Fruit fly (Drosophila melanogaster): ENCODE results near the gene disco-r.

Gene disco-r

dm6 chrX:16103482-16103881, 45.3 kb downstream of the disco-r start (continued):
- TF ChIP-seq CG7839 (tag; optimal IDR thresholded peaks at IDR 0.05) = peak; percentile 67
- TF ChIP-seq CG34422 (GFP tag; IDR thresholded peaks at IDR 0.05) = 0 out of 3 replicates have a peak, but pooled peaks have one; percentile 62
- no peak for TF ChIP-seq da (GFP tag; optimal IDR thresholded peaks at IDR 0.05)
- no peak for TF ChIP-seq wor (GFP tag; IDR thresholded peaks at IDR 0.05)
- no peak for TF ChIP-seq CG3995 (GFP tag; optimal IDR thresholded peaks at IDR 0.05)
- no peak for TF ChIP-seq CG12236 (GFP tag; optimal IDR thresholded peaks at IDR 0.05)
- no peak for TF ChIP-seq bbx (GFP tag; IDR thresholded peaks at IDR 0.05; ENCODE audit: partially characterized antibody)
- TF ChIP-seq Dek (tag; optimal IDR thresholded peaks at IDR 0.05) = no peak
- no peak for TF ChIP-seq bowl (GFP tag; IDR thresholded peaks at IDR 0.05)
- TF ChIP-seq BtbVII (GFP tag; optimal IDR thresholded peaks at IDR 0.05) = no peak
- no peak for TF ChIP-seq ac (GFP tag; optimal IDR thresholded peaks at IDR 0.05)
- TF ChIP-seq Abd-B (GFP tag; optimal IDR thresholded peaks at IDR 0.05) = peak; percentile 23
- peak; percentile 47 for TF ChIP-seq Rx (GFP tag; IDR thresholded peaks at IDR 0.05)
- peak; percentile 35 for TF ChIP-seq CG32772 (GFP tag; IDR thresholded peaks at IDR 0.05)
- TF ChIP-seq CG30403 (GFP tag; optimal IDR thresholded peaks at IDR 0.05) = peak; percentile 52
- TF ChIP-seq kay (GFP tag; optimal IDR thresholded peaks at IDR 0.05) = no peak
- no peak for TF ChIP-seq Dfd (GFP tag; optimal IDR thresholded peaks at IDR 0.05)
- TF ChIP-seq HLH54F (GFP tag; optimal IDR thresholded peaks at IDR 0.05) = no peak
- 0 out of 3 replicates have a peak, but pooled peaks have one; percentile 34 for TF ChIP-seq CG2199 (GFP tag; IDR thresholded peaks at IDR 0.05)
- peak; percentile 31 for TF ChIP-seq CG4820 (GFP tag; optimal IDR thresholded peaks at IDR 0.05)
- TF ChIP-seq YL-1 (GFP tag; optimal IDR thresholded peaks at IDR 0.05) = no peak
- TF ChIP-seq CHES-1-like (GFP tag; optimal IDR thresholded peaks at IDR 0.05) = no peak
- peak; percentile 16; the same call in 1 of the 3 replicates for TF ChIP-seq ase (GFP tag; IDR thresholded peaks at IDR 0.05)
- no peak for TF ChIP-seq Fer1 (GFP tag; optimal IDR thresholded peaks at IDR 0.05)
- peak; percentile 28 for TF ChIP-seq Ssrp (tag; optimal IDR thresholded peaks at IDR 0.05)
- peak; percentile 63 for TF ChIP-seq Rfx (GFP tag; IDR thresholded peaks at IDR 0.05)
- TF ChIP-seq mam (GFP tag; optimal IDR thresholded peaks at IDR 0.05) = peak; percentile 52
- peak; percentile 56; the same call in 2 of the 3 replicates for TF ChIP-seq dysf (GFP tag; IDR thresholded peaks at IDR 0.05)
- no peak for TF ChIP-seq CG14014 (GFP tag; IDR thresholded peaks at IDR 0.05)
- 0 out of 3 replicates have a peak, but pooled peaks have one; percentile 39 for TF ChIP-seq CG3726 (GFP tag; IDR thresholded peaks at IDR 0.05)
- TF ChIP-seq fd64A (GFP tag; optimal IDR thresholded peaks at IDR 0.05) = no peak
- TF ChIP-seq HLH4C (GFP tag; IDR thresholded peaks at IDR 0.05; ENCODE audit: partially characterized antibody) = no peak
- TF ChIP-seq crol (GFP tag; IDR thresholded peaks at IDR 0.05) = no peak
- TF ChIP-seq disco-r (GFP tag; optimal IDR thresholded peaks at IDR 0.05) = no peak
- peak; percentile 60 for TF ChIP-seq Xbp1 (GFP tag; optimal IDR thresholded peaks at IDR 0.05)
- 0 out of 3 replicates have a peak, but pooled peaks have one; percentile 6 for TF ChIP-seq Optix (GFP tag; IDR thresholded peaks at IDR 0.05)
- TF ChIP-seq Atf6 (GFP tag; IDR thresholded peaks at IDR 0.05) = no peak
- peak; percentile 58 for TF ChIP-seq CG6689 (GFP tag; IDR thresholded peaks at IDR 0.05)
- TF ChIP-seq CG15269 (tag; optimal IDR thresholded peaks at IDR 0.05) = peak; percentile 23
- no peak for TF ChIP-seq tup (GFP tag; optimal IDR thresholded peaks at IDR 0.05)
- no peak for TF ChIP-seq Doc3 (GFP tag; IDR thresholded peaks at IDR 0.05; ENCODE audit: partially characterized antibody)
- TF ChIP-seq CG11723 (GFP tag; optimal IDR thresholded peaks at IDR 0.05) = no peak
- no peak for TF ChIP-seq CG5245 (GFP tag; optimal IDR thresholded peaks at IDR 0.05)
- TF ChIP-seq crp (GFP tag; optimal IDR thresholded peaks at IDR 0.05) = no peak
- TF ChIP-seq CG11093 (GFP tag; IDR thresholded peaks at IDR 0.05) = peak; percentile 30; the same call in 1 of the 3 replicates
- peak; percentile 24 for TF ChIP-seq Antp (GFP tag; optimal IDR thresholded peaks at IDR 0.05)
- peak; percentile 14 for TF ChIP-seq CG12391 (tag; optimal IDR thresholded peaks at IDR 0.05)
- TF ChIP-seq Gug (GFP tag; IDR thresholded peaks at IDR 0.05) = peak; percentile 25; the same call in 1 of the 4 replicates
- TF ChIP-seq bab2 (GFP tag; optimal IDR thresholded peaks at IDR 0.05) = peak; percentile 47
- TF ChIP-seq vnd (GFP tag; IDR thresholded peaks at IDR 0.05; ENCODE audit: partially characterized antibody) = no peak
- no peak for TF ChIP-seq sd (tag; optimal IDR thresholded peaks at IDR 0.05)

Data from whole organism, embryonic.